Fruit fly (Drosophila melanogaster) whole organism, pupa: ENCODE measurements around the gene CG42752.

Source experiments
- CG10348 ChIP-seq: fragments of 200-800 bp; sonication (Bioruptor generic); IDR thresholded peaks from 2 replicates; pipeline ENCODE4 v1.3.6; 2022; ENCODE audit warnings: missing biosample characterization, missing genetic modification characterization
- CG12605 ChIP-seq: fragments of 200-800 bp; sonication (Bioruptor generic); IDR thresholded peaks from 2 replicates; pipeline ENCODE4 v1.3.6; 2022; ENCODE audit warnings: missing biosample characterization, missing genetic modification characterization
- CG13204 ChIP-seq: fragments of 200-800 bp; sonication (Bioruptor generic); optimal IDR thresholded peaks from 2 replicates; lab custom pipeline; 2018; ENCODE audit warnings: missing biosample characterization, mild to moderate bottlenecking, missing genetic modification characterization, moderate library complexity
- CG15710 ChIP-seq: fragments of 200-800 bp; sonication (Bioruptor generic); optimal IDR thresholded peaks from 2 replicates; lab custom pipeline; 2018; ENCODE audit warnings: missing biosample characterization, mild to moderate bottlenecking, missing genetic modification characterization, moderate library complexity
- CG17806 ChIP-seq: fragments of 200-800 bp; sonication (Bioruptor generic); optimal IDR thresholded peaks from 2 replicates; lab custom pipeline; 2018; ENCODE audit warnings: missing biosample characterization, mild to moderate bottlenecking, missing genetic modification characterization, moderate library complexity
- CG34367 ChIP-seq: fragments of 200-800 bp; sonication (Bioruptor generic); optimal IDR thresholded peaks from 2 replicates; lab custom pipeline; 2018; ENCODE audit warnings: missing biosample characterization, mild to moderate bottlenecking, missing genetic modification characterization
- CG4496 ChIP-seq: fragments of 200-800 bp; sonication (Bioruptor generic); IDR thresholded peaks from 3 replicates; pipeline ENCODE4 v1.3.6; 2022; ENCODE audit warnings: missing biosample characterization, missing genetic modification characterization
- CG8159 ChIP-seq: fragments of 200-800 bp; sonication (Bioruptor generic); optimal IDR thresholded peaks from 3 replicates; lab custom pipeline; 2018; ENCODE audit warnings: missing biosample characterization, mild to moderate bottlenecking, missing genetic modification characterization, moderate library complexity
- D1 ChIP-seq: fragments of 200-800 bp; sonication (Bioruptor generic); optimal IDR thresholded peaks from 2 replicates; lab custom pipeline; 2018; ENCODE audit warnings: missing biosample characterization, mild to moderate bottlenecking, missing genetic modification characterization, moderate library complexity
- EcR ChIP-seq: fragments of 200-800 bp; sonication (Bioruptor generic); optimal IDR thresholded peaks from 3 replicates; lab custom pipeline; 2019; ENCODE audit warnings: missing biosample characterization, missing genetic modification characterization, mild to moderate bottlenecking, moderate library complexity, missing genetic modification reagents
- Ets98B ChIP-seq: fragments of 200-800 bp; sonication (Bioruptor generic); IDR thresholded peaks from 2 replicates; pipeline ENCODE4 v1.3.6; 2022; ENCODE audit warnings: missing biosample characterization, missing genetic modification characterization
- Snoo ChIP-seq: fragments of 200-800 bp; sonication (Bioruptor generic); optimal IDR thresholded peaks from 3 replicates; lab custom pipeline; 2017; ENCODE audit warnings: missing biosample characterization, mild to moderate bottlenecking, missing genetic modification characterization, inconsistent platforms
- fd96Ca ChIP-seq: fragments of 200-800 bp; sonication (Bioruptor generic); IDR thresholded peaks from 3 replicates; pipeline ENCODE4 v1.3.6; 2022; ENCODE audit warnings: missing biosample characterization, missing genetic modification characterization

dm6 chr2L:18732291-18732690 is 7.6 kb downstream of the CG42752 start, which contains the start of gene CG10348:
- TF ChIP-seq D1 (tag; lab: Kevin White, UChicago), result no peak
- TF ChIP-seq EcR (GFP tag; lab: Kevin White, UChicago), result no peak
- no peak for TF ChIP-seq CG4496 (GFP tag; lab: Robert Waterston, UW)
- TF ChIP-seq CG10348 (GFP tag; lab: Robert Waterston, UW), result no peak
- no peak for TF ChIP-seq CG34367 (tag; lab: Kevin White, UChicago)
- no peak for TF ChIP-seq CG12605
- no peak for TF ChIP-seq CG8159
- TF ChIP-seq CG15710 (tag; lab: Kevin White, UChicago), result no peak
- TF ChIP-seq CG17806 (tag; lab: Kevin White, UChicago), result no peak
- no peak for TF ChIP-seq Ets98B (GFP tag; lab: Robert Waterston, UW)
- TF ChIP-seq fd96Ca (GFP tag; lab: Robert Waterston, UW), result no peak
- no peak for TF ChIP-seq CG13204 (GFP tag; lab: Kevin White, UChicago)
- TF ChIP-seq Snoo (tag; lab: Kevin White, UChicago), result no peak
